Fruit fly (Drosophila melanogaster) whole organism, embryonic: ENCODE data around the gene Gr93a.

Source experiments
- Adf1 ChIP-seq: fragments of 200-800 bp; sonication (Bioruptor generic); IDR thresholded peaks from 2 replicates; pipeline ENCODE4 v1.3.6; 2022; ENCODE audit warnings: missing biosample characterization, missing genetic modification characterization
- Atf6 ChIP-seq: fragments of 200-800 bp; sonication (Bioruptor generic); IDR thresholded peaks from 2 replicates; pipeline ENCODE4 v1.3.6; 2022; ENCODE audit warnings: missing biosample characterization, missing genetic modification characterization
- CG10321 ChIP-seq: fragments of 200-800 bp; sonication (Bioruptor generic); IDR thresholded peaks from 2 replicates; pipeline ENCODE4 v1.3.6; 2022; ENCODE audit warnings: missing biosample characterization, missing genetic modification characterization
- CG10654 ChIP-seq: fragments of 200-800 bp; sonication (Bioruptor generic); optimal IDR thresholded peaks from 2 replicates; lab custom pipeline; 2016; ENCODE audit warnings: missing biosample characterization, missing genetic modification characterization
- CG11696 ChIP-seq: fragments of 200-800 bp; sonication (Bioruptor generic); IDR thresholded peaks from 2 replicates; pipeline ENCODE4 v1.3.6; 2022; ENCODE audit warnings: missing biosample characterization, missing genetic modification characterization
- CG14710 ChIP-seq: fragments of 200-800 bp; sonication (Bioruptor generic); optimal IDR thresholded peaks from 3 replicates; lab custom pipeline; 2019; ENCODE audit warnings: missing biosample characterization, mild to moderate bottlenecking, missing genetic modification characterization, moderate library complexity
- CG14965 ChIP-seq: fragments of 200-800 bp; sonication (Bioruptor generic); optimal IDR thresholded peaks from 2 replicates; lab custom pipeline; 2016; ENCODE audit warnings: missing biosample characterization, missing genetic modification characterization, borderline replicate concordance
- CG2120 ChIP-seq: fragments of 200-800 bp; sonication (Bioruptor generic); optimal IDR thresholded peaks from 3 replicates; lab custom pipeline; 2016; ENCODE audit warnings: missing biosample characterization, missing genetic modification characterization
- CG30403 ChIP-seq: fragments of 200-800 bp; sonication (Bioruptor generic); optimal IDR thresholded peaks from 3 replicates; lab custom pipeline; 2016; ENCODE audit warnings: missing biosample characterization, missing genetic modification characterization
- CG3838 ChIP-seq: fragments of 200-800 bp; sonication (Bioruptor generic); optimal IDR thresholded peaks from 3 replicates; lab custom pipeline; 2016; ENCODE audit warnings: missing biosample characterization, missing genetic modification characterization
- CG4617 ChIP-seq: fragments of 200-800 bp; sonication (Bioruptor generic); optimal IDR thresholded peaks from 3 replicates; lab custom pipeline; 2016; ENCODE audit warnings: missing biosample characterization, missing genetic modification characterization, borderline replicate concordance
- CG6175 ChIP-seq: fragments of 200-800 bp; sonication (Bioruptor generic); IDR thresholded peaks from 3 replicates; pipeline ENCODE4 v1.3.6; 2022; ENCODE audit warnings: missing biosample characterization, missing genetic modification characterization
- CG6654 ChIP-seq: fragments of 200-800 bp; sonication (Bioruptor generic); optimal IDR thresholded peaks from 2 replicates; lab custom pipeline; 2017; ENCODE audit warnings: missing biosample characterization, mild to moderate bottlenecking, missing genetic modification characterization
- CG7271 ChIP-seq: fragments of 200-800 bp; sonication (Bioruptor generic); optimal IDR thresholded peaks from 2 replicates; lab custom pipeline; 2018; ENCODE audit warnings: missing biosample characterization, mild to moderate bottlenecking, missing genetic modification characterization, moderate library complexity
- CG8359 ChIP-seq: fragments of 200-800 bp; sonication (Bioruptor generic); optimal IDR thresholded peaks from 2 replicates; lab custom pipeline; 2017; ENCODE audit warnings: missing biosample characterization, mild to moderate bottlenecking, missing genetic modification characterization, borderline replicate concordance
- Camta ChIP-seq: fragments of 200-800 bp; sonication (Bioruptor generic); optimal IDR thresholded peaks from 2 replicates; lab custom pipeline; 2016; ENCODE audit warnings: missing biosample characterization, missing genetic modification characterization
- Fer1 ChIP-seq: fragments of 200-800 bp; sonication (Bioruptor generic); optimal IDR thresholded peaks from 2 replicates; lab custom pipeline; 2017; ENCODE audit warnings: missing biosample characterization, mild to moderate bottlenecking, missing genetic modification characterization
- HHEX ChIP-seq: fragments of 200-800 bp; sonication (Bioruptor generic); optimal IDR thresholded peaks from 3 replicates; lab custom pipeline; 2017; ENCODE audit warnings: missing biosample characterization, mild to moderate bottlenecking, missing genetic modification characterization, missing genetic modification reagents
- HLH54F ChIP-seq: fragments of 200-800 bp; sonication (Bioruptor generic); optimal IDR thresholded peaks from 3 replicates; lab custom pipeline; 2016; ENCODE audit warnings: missing biosample characterization, missing genetic modification characterization
- Hr51 ChIP-seq, 2 experiments: fragments of 200-800 bp; sonication (Bioruptor generic); optimal IDR thresholded peaks; 2 replicates in 1 of 2; 3 replicates in 1 of 2; lab custom pipeline; 2016 to 2018; ENCODE audit warnings: missing biosample characterization in 2 of 2, missing genetic modification characterization in 2 of 2, mild to moderate bottlenecking in 1 of 2, moderate library complexity in 1 of 2
- MTF-1 ChIP-seq: fragments of 200-800 bp; sonication (Bioruptor generic); optimal IDR thresholded peaks from 2 replicates; lab custom pipeline; 2018; ENCODE audit warnings: missing biosample characterization, mild to moderate bottlenecking, missing genetic modification characterization, borderline replicate concordance
- Med ChIP-seq: fragments of 200-800 bp; sonication (Bioruptor generic); peaks from one replicate; lab custom pipeline; 2016; ENCODE audit warnings: missing biosample characterization, missing genetic modification characterization, mild to moderate bottlenecking, inconsistent platforms, moderate library complexity
- NC2β ChIP-seq: fragments of 200-800 bp; sonication (Bioruptor generic); optimal IDR thresholded peaks from 2 replicates; lab custom pipeline; 2016; ENCODE audit warnings: missing biosample characterization, missing genetic modification characterization
- Nf-YB ChIP-seq: fragments of 200-800 bp; sonication (Bioruptor generic); optimal IDR thresholded peaks from 3 replicates; lab custom pipeline; 2019; ENCODE audit warnings: missing biosample characterization, mild to moderate bottlenecking, missing genetic modification characterization, moderate library complexity
- Pdp1 ChIP-seq, 2 experiments: fragments of 200-800 bp; sonication (Bioruptor generic); optimal IDR thresholded peaks; 3 replicates each; lab custom pipeline; 2016; ENCODE audit warnings: missing biosample characterization in 2 of 2, missing genetic modification characterization in 2 of 2, mild to moderate bottlenecking in 1 of 2, moderate library complexity in 1 of 2
- Sin3A ChIP-seq: fragments of >200 bp; optimal IDR thresholded peaks from 2 replicates; lab custom pipeline; 2018
- Xrp1 ChIP-seq: fragments of 200-800 bp; sonication (Bioruptor generic); IDR thresholded peaks from 2 replicates; pipeline ENCODE4 v1.3.6; 2022; ENCODE audit warnings: missing biosample characterization, missing genetic modification characterization
- al ChIP-seq: fragments of 200-800 bp; sonication (Bioruptor generic); IDR thresholded peaks from 2 replicates; pipeline ENCODE4 v1.3.6; 2022; ENCODE audit warnings: missing biosample characterization, missing genetic modification characterization
- az2 ChIP-seq: fragments of 200-800 bp; sonication (Bioruptor generic); optimal IDR thresholded peaks from 3 replicates; lab custom pipeline; 2016; ENCODE audit warnings: missing biosample characterization, missing genetic modification characterization
- bowl ChIP-seq: fragments of 200-800 bp; sonication (Bioruptor generic); IDR thresholded peaks from 2 replicates; pipeline ENCODE4 v1.3.6; 2022; ENCODE audit warnings: missing biosample characterization, missing genetic modification characterization
- br ChIP-seq: fragments of >200 bp; optimal IDR thresholded peaks from 2 replicates; lab custom pipeline; 2017
- corto ChIP-seq: fragments of 200-800 bp; sonication (Bioruptor generic); optimal IDR thresholded peaks from 2 replicates; lab custom pipeline; 2016; ENCODE audit warnings: missing biosample characterization, mild to moderate bottlenecking, missing genetic modification characterization, moderate library complexity
- disco-r ChIP-seq: fragments of 200-800 bp; sonication (Bioruptor generic); optimal IDR thresholded peaks from 2 replicates; lab custom pipeline; 2016; ENCODE audit warnings: missing biosample characterization, missing genetic modification characterization
- ewg ChIP-seq: fragments of 200-800 bp; sonication (Bioruptor generic); optimal IDR thresholded peaks from 3 replicates; lab custom pipeline; 2017; ENCODE audit warnings: mild to moderate bottlenecking, missing biosample characterization, missing genetic modification reagents, missing genetic modification characterization
- gsb ChIP-seq: fragments of 200-800 bp; sonication (Bioruptor generic); IDR thresholded peaks from 2 replicates; pipeline ENCODE4 v1.3.6; 2022; ENCODE audit warnings: missing biosample characterization, missing genetic modification characterization
- lilli ChIP-seq: fragments of 200-800 bp; sonication (Bioruptor generic); optimal IDR thresholded peaks from 3 replicates; lab custom pipeline; 2016; ENCODE audit warnings: missing biosample characterization, missing genetic modification characterization
- maf-S ChIP-seq: fragments of 200-800 bp; sonication (Bioruptor generic); optimal IDR thresholded peaks from 2 replicates; lab custom pipeline; 2016; ENCODE audit warnings: missing biosample characterization, missing genetic modification characterization
- p53 ChIP-seq: fragments of 200-800 bp; sonication (Bioruptor generic); optimal IDR thresholded peaks from 2 replicates; lab custom pipeline; 2016; ENCODE audit warnings: missing biosample characterization, missing genetic modification characterization
- pan ChIP-seq, 4 experiments: fragments of >200 bp in 3 of 4; fragments of 200-800 bp in 1 of 4; sonication (Bioruptor generic) in 1 of 4; optimal IDR thresholded peaks in 3 of 4; IDR thresholded peaks in 1 of 4; 2 replicates each; pipeline versions ENCODE4 v1.3.6 to Lab custom; 2017 to 2022; ENCODE audit warnings: missing biosample characterization in 2 of 4, missing genetic modification characterization in 2 of 4, mixed read lengths in 1 of 4
- pho ChIP-seq: fragments of 200-800 bp; sonication (Bioruptor generic); optimal IDR thresholded peaks from 2 replicates; lab custom pipeline; 2016; ENCODE audit warnings: missing biosample characterization, missing genetic modification characterization
- pum ChIP-seq: fragments of 200-800 bp; sonication (Bioruptor generic); optimal IDR thresholded peaks from 2 replicates; lab custom pipeline; 2016; ENCODE audit warnings: missing biosample characterization, missing genetic modification characterization
- sens ChIP-seq: fragments of 200-800 bp; sonication (Bioruptor generic); peaks from one replicate; lab custom pipeline; 2016; ENCODE audit warnings: missing biosample characterization, missing genetic modification characterization
- sob ChIP-seq: fragments of 200-800 bp; sonication (Bioruptor generic); IDR thresholded peaks from 2 replicates; pipeline ENCODE4 v1.3.6; 2022; ENCODE audit warnings: missing biosample characterization, missing genetic modification characterization
- tgo ChIP-seq: fragments of 200-800 bp; sonication (Bioruptor generic); IDR thresholded peaks from 3 replicates; pipeline ENCODE4 v1.3.6; 2022; ENCODE audit warnings: missing biosample characterization, missing genetic modification characterization
- unc-4 ChIP-seq: fragments of 200-800 bp; sonication (Bioruptor generic); IDR thresholded peaks from 2 replicates; pipeline ENCODE4 v1.3.6; 2022; ENCODE audit warnings: missing biosample characterization, missing genetic modification characterization; ENCODE audit not compliant: partially characterized antibody

Gene Gr93a

dm6 chr3R:21808622-21809347 is 23.5 kb upstream of the Gr93a start (continued):
- TF ChIP-seq ewg (GFP tag; lab: Kevin White, UChicago) = peak; percentile 67
- TF ChIP-seq disco-r (GFP tag; lab: Kevin White, UChicago) = no peak
- no peak for TF ChIP-seq unc-4 (GFP tag; lab: Robert Waterston, UW)
- TF ChIP-seq bowl (GFP tag; lab: Robert Waterston, UW) = no peak
- peak; percentile 22 for TF ChIP-seq HLH54F
- TF ChIP-seq Fer1 (GFP tag; lab: Kevin White, UChicago) = no peak
- no peak for TF ChIP-seq sob (GFP tag; lab: Robert Waterston, UW)
- TF ChIP-seq maf-S (GFP tag; lab: Kevin White, UChicago) = no peak
- TF ChIP-seq sens (GFP tag; lab: Kevin White, UChicago) = peak; percentile 13
- TF ChIP-seq NC2β = no peak
- TF ChIP-seq Med (GFP tag; lab: Kevin White, UChicago) = peak; percentile 57
- TF ChIP-seq Hr51 (GFP tag; optimal IDR thresholded peaks at IDR 0.05; lab: Kevin White, UChicago) = peak in 1 of 2 experiments; percentile 35
- no peak for TF ChIP-seq pan (optimal IDR thresholded peaks at IDR 0.05; lab: Kevin White, UChicago)
- peak in 1 of 2 experiments; percentile 24 for TF ChIP-seq pan (GFP tag; optimal IDR thresholded peaks at IDR 0.05 in 1 of 2, IDR thresholded peaks at IDR 0.05 in 1 of 2)
- no peak for TF ChIP-seq Pdp1 (GFP tag; optimal IDR thresholded peaks at IDR 0.05; lab: Kevin White, UChicago)
- no peak for TF ChIP-seq gsb
- peak; percentile 50 for TF ChIP-seq CG2120 (GFP tag; lab: Kevin White, UChicago)
- TF ChIP-seq CG6654 (GFP tag; lab: Kevin White, UChicago) = no peak
- no peak for TF ChIP-seq tgo (GFP tag; lab: Robert Waterston, UW)
- TF ChIP-seq CG7271 (tag; lab: Kevin White, UChicago) = no peak
- TF ChIP-seq az2 (GFP tag; lab: Kevin White, UChicago) = no peak
- no peak for TF ChIP-seq Nf-YB
- TF ChIP-seq CG14965 (GFP tag; lab: Kevin White, UChicago) = no peak
- no peak for TF ChIP-seq CG14710 (tag; lab: Kevin White, UChicago)
- peak; percentile 18 for TF ChIP-seq HHEX (GFP tag; lab: Kevin White, UChicago)
- no peak for TF ChIP-seq CG8359 (GFP tag; lab: Kevin White, UChicago)
- TF ChIP-seq CG6175 (GFP tag; lab: Robert Waterston, UW) = no peak
- no peak for TF ChIP-seq CG10654 (GFP tag; lab: Kevin White, UChicago)
- peak; percentile 87 for TF ChIP-seq CG10321 (GFP tag; lab: Robert Waterston, UW)
- TF ChIP-seq CG30403 = peak; percentile 30
- no peak for TF ChIP-seq br
- peak; percentile 88 for TF ChIP-seq Adf1
- no peak for TF ChIP-seq Xrp1
- TF ChIP-seq CG4617 (GFP tag; lab: Kevin White, UChicago) = no peak
- TF ChIP-seq al (GFP tag; lab: Robert Waterston, UW) = no peak
- no peak for TF ChIP-seq CG11696 (GFP tag; lab: Robert Waterston, UW)
- TF ChIP-seq MTF-1 = no peak
- TF ChIP-seq Sin3A (lab: Kevin White, UChicago) = no peak
- no peak for TF ChIP-seq Atf6
- no peak for TF ChIP-seq CG3838 (GFP tag; lab: Kevin White, UChicago)
- TF ChIP-seq lilli = peak; percentile 55
- TF ChIP-seq p53 (GFP tag; lab: Kevin White, UChicago) = no peak
- TF ChIP-seq pho = peak; percentile 20
- TF ChIP-seq Camta (GFP tag; lab: Kevin White, UChicago) = no peak
- TF ChIP-seq pum (GFP tag; lab: Kevin White, UChicago) = no peak
- no peak for TF ChIP-seq corto (GFP tag; lab: Kevin White, UChicago)
- TF ChIP-seq, all 482 proteins: peak for 59
